Worm (Caenorhabditis elegans) whole organism, L3 larva: ENCODE measurements around the gene C23H3.9.

ENCODE experiments used
- ZK546.5 ChIP-seq: sonication (generic microtip); optimal IDR thresholded peaks from 2 replicates; lab custom pipeline; 2017; ENCODE audit warnings: missing biosample characterization, missing genetic modification characterization
- aly-2 ChIP-seq: fragments of 150-350 bp; optimal IDR thresholded peaks from 2 replicates; lab custom pipeline; 2014; ENCODE audit warnings: missing biosample characterization, missing genetic modification characterization
- ama-1 ChIP-seq: fragments of 150-350 bp; optimal IDR thresholded peaks from 2 replicates; lab custom pipeline; 2018
- ceh-16 ChIP-seq: sonication (generic microtip); optimal IDR thresholded peaks from 2 replicates; lab custom pipeline; 2017; ENCODE audit warnings: missing biosample characterization, missing genetic modification characterization
- ceh-28 ChIP-seq: fragments of 150-350 bp; optimal IDR thresholded peaks from 2 replicates; lab custom pipeline; 2014; ENCODE audit warnings: missing biosample characterization, missing genetic modification reagents, missing genetic modification characterization
- ceh-82 ChIP-seq: fragments of 150-350 bp; optimal IDR thresholded peaks from 2 replicates; lab custom pipeline; 2014; ENCODE audit warnings: missing biosample characterization, missing genetic modification characterization
- ceh-9 ChIP-seq: sonication (generic microtip); optimal IDR thresholded peaks from 2 replicates; lab custom pipeline; 2018; ENCODE audit warnings: missing biosample characterization, missing genetic modification characterization
- egl-27 ChIP-seq: sonication (generic microtip); optimal IDR thresholded peaks from 4 replicates; lab custom pipeline; 2017; ENCODE audit warnings: missing biosample characterization, missing genetic modification reagents, missing genetic modification characterization
- egl-5 ChIP-seq: fragments of 150-350 bp; optimal IDR thresholded peaks from 2 replicates; lab custom pipeline; 2017; ENCODE audit warnings: missing biosample characterization, missing genetic modification reagents, missing genetic modification characterization, inconsistent platforms
- elt-2 ChIP-seq: sonication (generic microtip); optimal IDR thresholded peaks from 2 replicates; lab custom pipeline; 2016; ENCODE audit warnings: missing genetic modification reagents, mild to moderate bottlenecking, missing genetic modification characterization, missing compliant biosample characterization
- elt-3 ChIP-seq, 3 experiments: fragments of 150-350 bp in 1 of 3; sonication (generic microtip) in 2 of 3; optimal IDR thresholded peaks; 2 replicates in 2 of 3; 4 replicates in 1 of 3; lab custom pipeline; 2014 to 2017; ENCODE audit warnings: missing biosample characterization in 3 of 3, missing genetic modification characterization in 3 of 3
- eor-1 ChIP-seq, 2 experiments: fragments of 150-350 bp; optimal IDR thresholded peaks; 2 replicates each; lab custom pipeline; 2014 to 2018; ENCODE audit warnings: missing biosample characterization in 2 of 2, missing genetic modification characterization in 2 of 2
- fkh-10 ChIP-seq: sonication (generic microtip); optimal IDR thresholded peaks from 2 replicates; lab custom pipeline; 2017; ENCODE audit warnings: missing biosample characterization, missing genetic modification reagents, missing genetic modification characterization
- fkh-2 ChIP-seq: fragments of 150-350 bp; optimal IDR thresholded peaks from 2 replicates; lab custom pipeline; 2014; ENCODE audit warnings: missing biosample characterization, missing genetic modification reagents, missing genetic modification characterization
- fos-1 ChIP-seq: fragments of 150-350 bp; optimal IDR thresholded peaks from 2 replicates; lab custom pipeline; 2014; ENCODE audit warnings: missing biosample characterization, missing genetic modification characterization
- hmg-11 ChIP-seq: sonication (generic microtip); optimal IDR thresholded peaks from 2 replicates; lab custom pipeline; 2016; ENCODE audit warnings: missing genetic modification characterization, missing compliant biosample characterization
- jun-1 ChIP-seq: fragments of 150-350 bp; optimal IDR thresholded peaks from 2 replicates; lab custom pipeline; 2014; ENCODE audit warnings: missing biosample characterization, missing genetic modification reagents, missing genetic modification characterization
- lin-15B ChIP-seq: fragments of 150-350 bp; optimal IDR thresholded peaks from 2 replicates; lab custom pipeline; 2014; ENCODE audit warnings: missing biosample characterization, missing genetic modification characterization
- lin-39 ChIP-seq: fragments of 150-350 bp; optimal IDR thresholded peaks from 2 replicates; lab custom pipeline; 2018; ENCODE audit warnings: missing biosample characterization, missing genetic modification reagents, missing genetic modification characterization
- mdl-1 ChIP-seq: fragments of 150-350 bp; optimal IDR thresholded peaks from 2 replicates; lab custom pipeline; 2014; ENCODE audit warnings: missing biosample characterization, missing genetic modification characterization
- mml-1 ChIP-seq: fragments of 150-350 bp; sonication (generic microtip); optimal IDR thresholded peaks from 3 replicates; lab custom pipeline; 2014; ENCODE audit warnings: missing biosample characterization, missing genetic modification characterization
- nfya-1 ChIP-seq: sonication (generic microtip); optimal IDR thresholded peaks from 2 replicates; lab custom pipeline; 2017; ENCODE audit warnings: missing genetic modification characterization, mild to moderate bottlenecking, missing compliant biosample characterization, antibody characterized with exemption, moderate library complexity; ENCODE audit not compliant: insufficient read depth
- nhr-11 ChIP-seq: fragments of 150-350 bp; optimal IDR thresholded peaks from 2 replicates; lab custom pipeline; 2014; ENCODE audit warnings: missing biosample characterization, missing genetic modification characterization
- nhr-12 ChIP-seq: fragments of 150-350 bp; optimal IDR thresholded peaks from 2 replicates; lab custom pipeline; 2014; ENCODE audit warnings: missing biosample characterization, missing genetic modification characterization
- nhr-23 ChIP-seq: fragments of 150-350 bp; optimal IDR thresholded peaks from 2 replicates; lab custom pipeline; 2014; ENCODE audit warnings: missing biosample characterization, missing genetic modification reagents, missing genetic modification characterization
- nhr-237 ChIP-seq: fragments of 150-350 bp; optimal IDR thresholded peaks from 2 replicates; lab custom pipeline; 2014; ENCODE audit warnings: missing biosample characterization, missing genetic modification characterization
- nhr-25 ChIP-seq: sonication (generic microtip); optimal IDR thresholded peaks from 2 replicates; lab custom pipeline; 2017; ENCODE audit warnings: missing biosample characterization, missing genetic modification characterization
- nhr-43 ChIP-seq: sonication (generic microtip); optimal IDR thresholded peaks from 2 replicates; lab custom pipeline; 2016; ENCODE audit warnings: mild to moderate bottlenecking, missing genetic modification characterization, missing compliant biosample characterization; ENCODE audit not compliant: poor library complexity, severe bottlenecking
- nhr-67 ChIP-seq: fragments of 150-350 bp; optimal IDR thresholded peaks from 2 replicates; lab custom pipeline; 2014; ENCODE audit warnings: missing biosample characterization, missing genetic modification characterization
- nhr-76 ChIP-seq: fragments of 150-350 bp; sonication (generic microtip); optimal IDR thresholded peaks from 5 replicates; lab custom pipeline; 2014; ENCODE audit warnings: missing biosample characterization, missing genetic modification characterization
- pha-4 ChIP-seq: fragments of 150-350 bp; optimal IDR thresholded peaks from 2 replicates; lab custom pipeline; 2014; ENCODE audit warnings: missing biosample characterization, missing genetic modification reagents, missing genetic modification characterization
- pqm-1 ChIP-seq: fragments of 150-350 bp; optimal IDR thresholded peaks from 2 replicates; lab custom pipeline; 2017; ENCODE audit warnings: missing biosample characterization, missing genetic modification characterization, inconsistent platforms
- skn-1 ChIP-seq: fragments of 150-350 bp; optimal IDR thresholded peaks from 2 replicates; lab custom pipeline; 2014; ENCODE audit warnings: missing biosample characterization, missing genetic modification characterization
- snpc-4 ChIP-seq: fragments of 150-350 bp; optimal IDR thresholded peaks from 2 replicates; lab custom pipeline; 2014; ENCODE audit warnings: missing biosample characterization, missing genetic modification characterization
- unc-62 ChIP-seq: fragments of 150-350 bp; sonication (generic microtip); optimal IDR thresholded peaks from 4 replicates; lab custom pipeline; 2014; ENCODE audit warnings: missing biosample characterization, missing genetic modification reagents, missing genetic modification characterization
- zag-1 ChIP-seq: fragments of 150-350 bp; optimal IDR thresholded peaks from 2 replicates; lab custom pipeline; 2014; ENCODE audit warnings: missing biosample characterization, missing genetic modification characterization
- ztf-11 ChIP-seq: fragments of 150-350 bp; optimal IDR thresholded peaks from 2 replicates; lab custom pipeline; 2014; ENCODE audit warnings: missing biosample characterization, missing genetic modification characterization
- ztf-4 ChIP-seq: fragments of 150-350 bp; optimal IDR thresholded peaks from 2 replicates; lab custom pipeline; 2014; ENCODE audit warnings: missing biosample characterization, missing genetic modification characterization

The C23H3.9 gene

DNA sequence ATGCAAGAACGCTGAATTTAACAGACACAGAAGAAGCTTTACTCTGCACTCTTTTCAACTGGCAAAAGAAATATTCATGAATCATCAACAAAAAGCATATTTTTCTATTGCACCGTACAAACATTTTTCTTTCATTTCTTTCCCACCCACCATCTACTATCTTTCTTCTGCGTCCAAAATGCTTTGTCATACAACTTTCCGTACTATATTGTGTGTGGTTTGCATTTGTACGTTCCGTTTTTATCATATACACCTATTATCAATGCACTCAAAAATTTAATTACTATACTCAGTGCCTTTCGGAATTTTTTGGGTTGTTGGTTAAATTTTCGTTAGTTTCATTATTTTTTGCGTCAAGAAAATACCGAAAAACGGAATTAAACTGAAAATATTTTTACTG, 11.4 kb downstream of the C23H3.9 start:
- TF ChIP-seq elt-2 (tag; lab: Kevin White, UChicago) (peak; percentile 41), pqm-1 (tag; lab: Kevin White, UChicago) (peak; percentile 27), unc-62 (GFP tag; lab: Kevin White, UChicago) (no peak)
- TF ChIP-seq, all 47 proteins: peak for 2

DNA sequence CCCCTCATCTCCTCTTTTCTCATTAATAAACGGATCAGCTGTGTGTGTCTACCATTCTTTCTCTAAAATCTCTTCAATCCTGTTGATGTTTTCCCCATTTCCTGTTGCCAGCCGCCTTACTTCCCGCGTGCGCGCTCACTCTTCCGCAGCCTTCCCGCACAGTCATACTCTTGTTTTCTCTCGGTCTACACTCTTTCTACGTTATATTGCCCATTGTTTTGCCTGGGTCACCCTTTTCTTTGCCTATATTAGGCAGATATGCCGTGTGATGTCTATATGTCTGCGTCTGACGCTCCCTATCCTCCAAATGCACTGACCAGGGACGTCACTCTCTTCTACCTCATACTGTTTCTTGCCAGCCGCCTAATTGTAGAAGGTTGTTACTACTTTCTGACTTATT, 12.7 kb downstream of the C23H3.9 start:
- TF ChIP-seq jun-1 (tag; lab: Kevin White, UChicago) (peak; percentile 28), mml-1 (tag; lab: Kevin White, UChicago) (no peak), aly-2 (tag; lab: Kevin White, UChicago) (no peak), unc-62 (GFP tag; lab: Kevin White, UChicago) (no peak), skn-1 (tag; lab: Kevin White, UChicago) (no peak), nhr-43 (peak; percentile 72), elt-2 (tag; lab: Kevin White, UChicago) (peak; percentile 3), pha-4 (tag; lab: Kevin White, UChicago) (peak; percentile 27), nhr-25 (peak; percentile 90), ztf-4 (tag; lab: Kevin White, UChicago) (no peak), eor-1 (tag; optimal IDR thresholded peaks at IDR 0.05; lab: Kevin White, UChicago) (no peak), hmg-11 (peak; percentile 56), mdl-1 (tag; lab: Kevin White, UChicago) (no peak), lin-39 (tag; lab: Kevin White, UChicago) (peak; percentile 3), elt-3 (tag; optimal IDR thresholded peaks at IDR 0.05; lab: Kevin White, UChicago) (peak in 1 of 3 experiments; percentile 53), nhr-12 (tag; lab: Kevin White, UChicago) (no peak), nhr-23 (tag; lab: Kevin White, UChicago) (peak; percentile 76), egl-27 (tag; lab: Kevin White, UChicago) (no peak), lin-15B (tag; lab: Kevin White, UChicago) (no peak), nfya-1 (tag; lab: Kevin White, UChicago) (peak; percentile 10), nhr-11 (no peak), fkh-10 (no peak)

DNA sequence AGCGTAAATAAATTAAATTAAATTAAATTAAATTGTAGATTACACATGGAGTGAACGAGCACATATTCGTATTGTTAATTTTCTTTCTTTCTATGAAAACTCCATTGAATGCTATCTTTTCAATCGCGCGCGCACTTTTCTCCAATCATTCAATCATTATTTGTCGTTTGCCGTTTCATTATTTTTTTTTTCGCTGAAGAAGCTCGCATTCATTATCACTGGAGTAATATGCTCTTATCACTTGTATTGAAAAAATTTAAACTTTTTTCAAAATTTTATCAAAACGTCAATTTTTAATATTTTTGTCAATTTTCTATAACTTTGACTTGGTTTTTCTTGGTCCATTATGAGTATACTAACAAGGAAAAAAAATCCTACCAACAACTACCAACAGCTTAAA, 13.6 kb downstream of the C23H3.9 start:
- TF ChIP-seq snpc-4 (no peak), elt-2 (tag; lab: Kevin White, UChicago) (peak; percentile 45), egl-5 (tag; lab: Kevin White, UChicago) (no peak)

DNA sequence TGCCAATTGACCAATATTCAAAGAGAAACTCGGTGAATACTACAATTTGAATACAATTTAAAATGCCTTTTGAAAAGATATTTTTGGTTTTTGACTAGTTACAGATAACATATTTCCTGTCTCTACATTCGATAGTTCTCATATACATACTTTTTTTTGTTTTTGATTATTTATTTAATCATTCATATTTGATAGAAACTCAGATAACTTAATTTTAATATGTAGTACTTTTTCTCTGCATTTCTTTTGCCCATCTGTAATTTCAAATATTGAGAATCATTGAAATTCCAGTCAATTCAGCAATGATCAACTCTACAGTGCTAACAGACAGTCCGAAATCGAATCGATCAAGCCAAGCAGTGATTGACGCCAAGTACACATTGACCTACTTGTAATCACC, 18.1 kb downstream of the C23H3.9 start, which contains the start of gene C23H3.2:
TSS of gene C23H3.2 (plus strand) at position 301 of the 400 bp plus-strand sequence.
- TF ChIP-seq hmg-11 (no peak), jun-1 (tag; lab: Kevin White, UChicago) (no peak), ZK546.5 (tag; lab: Kevin White, UChicago) (no peak), ceh-16 (no peak), fkh-2 (tag; lab: Kevin White, UChicago) (no peak), elt-2 (tag; lab: Kevin White, UChicago) (no peak), aly-2 (tag; lab: Kevin White, UChicago) (no peak), nhr-11 (no peak), pqm-1 (tag; lab: Kevin White, UChicago) (no peak), eor-1 (tag; optimal IDR thresholded peaks at IDR 0.05; lab: Kevin White, UChicago) (no peak), ceh-82 (no peak), nhr-76 (tag; lab: Kevin White, UChicago) (no peak), fos-1 (no peak), skn-1 (tag; lab: Kevin White, UChicago) (no peak), snpc-4 (no peak), ama-1 (lab: Kevin White, UChicago) (no peak), nhr-67 (tag; lab: Kevin White, UChicago) (no peak)
- TF ChIP-seq, all 47 proteins: peak for 0

DNA sequence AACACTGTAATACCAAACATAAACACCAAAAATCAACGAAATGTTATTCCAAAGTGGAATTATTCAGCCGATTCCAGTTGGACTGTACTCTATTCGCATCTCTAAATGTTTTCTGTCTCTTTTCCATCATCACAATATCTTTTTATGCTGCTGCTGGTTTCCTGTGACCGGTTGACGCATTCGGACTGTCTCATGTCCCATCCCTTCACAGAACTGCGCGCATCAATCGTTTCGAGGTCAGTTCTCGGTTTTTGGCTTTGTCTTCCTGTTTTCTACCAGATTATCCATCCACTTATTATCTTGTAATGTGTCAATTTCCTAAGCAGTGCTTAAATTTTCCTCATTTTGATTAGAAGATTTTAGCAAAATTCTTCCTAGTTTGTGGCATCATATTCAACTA, 19.0 kb downstream of the C23H3.9 start:
- no peak for TF ChIP-seq elt-3 (tag; optimal IDR thresholded peaks at IDR 0.05; lab: Kevin White, UChicago)
- TF ChIP-seq lin-39 (tag; lab: Kevin White, UChicago) = no peak
- no peak for TF ChIP-seq aly-2 (tag; lab: Kevin White, UChicago)
- TF ChIP-seq nhr-25 = peak; percentile 78
- no peak for TF ChIP-seq snpc-4
- no peak for TF ChIP-seq nhr-237
- no peak for TF ChIP-seq ceh-9
- no peak for TF ChIP-seq ztf-11 (tag; lab: Kevin White, UChicago)
- TF ChIP-seq elt-2 (tag; lab: Kevin White, UChicago) = no peak
- TF ChIP-seq zag-1 (tag; lab: Kevin White, UChicago) = no peak
- TF ChIP-seq unc-62 (GFP tag; lab: Kevin White, UChicago) = no peak
- peak; percentile 57 for TF ChIP-seq nhr-23 (tag; lab: Kevin White, UChicago)
- TF ChIP-seq eor-1 (tag; optimal IDR thresholded peaks at IDR 0.05; lab: Kevin White, UChicago) = no peak
- no peak for TF ChIP-seq pqm-1 (tag; lab: Kevin White, UChicago)
- no peak for TF ChIP-seq skn-1 (tag; lab: Kevin White, UChicago)
- no peak for TF ChIP-seq hmg-11
- TF ChIP-seq ceh-28 (tag; lab: Kevin White, UChicago) = no peak
